Worm (Caenorhabditis elegans): ENCODE measurements around the gene C34E10.10.

- no peak for TF ChIP-seq ama-1 (optimal IDR thresholded peaks at IDR 0.05)
- TF ChIP-seq ama-1 (GFP tag; optimal IDR thresholded peaks at IDR 0.05), result no peak
- TF ChIP-seq die-1 (tag; optimal IDR thresholded peaks at IDR 0.05), result no peak
- no peak for TF ChIP-seq nhr-27 (tag; optimal IDR thresholded peaks at IDR 0.05)
- TF ChIP-seq F49E8.2 (tag; optimal IDR thresholded peaks at IDR 0.05; ENCODE audit: insufficient read depth), result no peak
- no peak for TF ChIP-seq K11D2.4 (GFP tag; IDR thresholded peaks at IDR 0.05)
- TF ChIP-seq nhr-80 (tag; optimal IDR thresholded peaks at IDR 0.05), result no peak
- TF ChIP-seq F33H1.4 (GFP tag; IDR thresholded peaks at IDR 0.05), result no peak
- no peak for TF ChIP-seq efl-1 (GFP tag; optimal IDR thresholded peaks at IDR 0.05)
- TF ChIP-seq tbx-9 (tag; optimal IDR thresholded peaks at IDR 0.05; ENCODE audit: borderline replicate concordance), result no peak
- TF ChIP-seq lin-40 (tag; optimal IDR thresholded peaks at IDR 0.05), result no peak
- TF ChIP-seq nfya-1 (tag; optimal IDR thresholded peaks at IDR 0.05; ENCODE audit: borderline replicate concordance, insufficient read depth), result no peak
These were observed 48.5 kb downstream of the C34E10.10 start for ce11 chrIII:5179166-5179565.
